Worm (Caenorhabditis elegans): Measurements from ENCODE around the gene dhc-3.

dhc-3 gene

DNA sequence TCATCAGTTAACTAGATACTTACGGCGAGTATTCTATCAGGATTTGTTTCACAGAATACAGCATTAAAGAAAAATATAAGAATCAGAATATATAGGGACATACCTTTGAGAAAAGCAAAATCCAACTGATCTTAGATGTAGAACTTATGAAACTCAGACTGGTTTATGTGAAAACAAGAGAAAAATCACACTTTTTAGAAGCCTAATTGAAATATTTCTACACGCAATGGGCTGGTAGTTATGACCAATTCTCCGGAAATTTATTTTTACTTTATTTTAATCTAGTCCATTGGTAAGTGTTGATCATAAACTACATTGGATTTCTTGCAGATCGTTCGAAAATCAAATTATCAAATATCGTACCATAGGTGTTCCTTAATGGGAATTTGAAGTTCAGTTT lies 45.4 kb downstream of the dhc-3 start, which contains the start of gene T09E8.4:
T09E8.4 (minus strand) TSS at position 101 of the 400 bp plus-strand sequence.
- TF ChIP-seq F13C5.2 (tag; optimal IDR thresholded peaks at IDR 0.05) (no peak), pes-1 (GFP tag; IDR thresholded peaks at IDR 0.05) (no peak), ceh-13 (GFP tag; optimal IDR thresholded peaks at IDR 0.05) (no peak), ceh-36 (tag; optimal IDR thresholded peaks at IDR 0.05) (no peak), tbx-37 (GFP tag; conservative IDR thresholded peaks at IDR 0.05) (no peak), tra-4 (tag; optimal IDR thresholded peaks at IDR 0.05) (no peak), aly-1 (tag; optimal IDR thresholded peaks at IDR 0.05) (no peak), flt-1 (GFP tag; IDR thresholded peaks at IDR 0.05) (no peak), scrt-1 (GFP tag; IDR thresholded peaks at IDR 0.05) (no peak)

DNA sequence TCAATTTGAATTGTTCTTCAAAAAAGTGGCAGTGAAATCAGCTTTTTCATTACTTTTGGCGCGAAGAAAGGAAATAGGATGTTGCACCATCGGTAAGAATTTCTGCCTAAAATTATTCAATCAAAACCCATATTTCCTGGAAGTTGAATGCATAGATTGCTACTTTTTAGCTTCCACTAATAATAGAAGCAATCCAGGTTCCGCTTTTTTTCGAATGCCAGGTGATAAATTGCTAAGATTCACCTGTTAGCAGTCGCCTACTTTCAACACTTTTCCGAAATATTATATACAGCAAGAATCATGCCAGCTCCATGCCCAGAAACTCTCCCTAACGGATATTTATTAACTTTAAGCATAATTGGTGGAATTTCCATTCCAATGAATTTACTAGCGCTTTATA lies 46.6 kb downstream of the dhc-3 start, which contains the start of gene sri-6:
sri-6 (plus strand) TSS at position 301 of the 400 bp plus-strand sequence.
- TF ChIP-seq pes-1 (GFP tag; IDR thresholded peaks at IDR 0.05) (no peak), aly-1 (tag; optimal IDR thresholded peaks at IDR 0.05) (no peak), hmg-4 (GFP tag; optimal IDR thresholded peaks at IDR 0.05) (no peak)

DNA sequence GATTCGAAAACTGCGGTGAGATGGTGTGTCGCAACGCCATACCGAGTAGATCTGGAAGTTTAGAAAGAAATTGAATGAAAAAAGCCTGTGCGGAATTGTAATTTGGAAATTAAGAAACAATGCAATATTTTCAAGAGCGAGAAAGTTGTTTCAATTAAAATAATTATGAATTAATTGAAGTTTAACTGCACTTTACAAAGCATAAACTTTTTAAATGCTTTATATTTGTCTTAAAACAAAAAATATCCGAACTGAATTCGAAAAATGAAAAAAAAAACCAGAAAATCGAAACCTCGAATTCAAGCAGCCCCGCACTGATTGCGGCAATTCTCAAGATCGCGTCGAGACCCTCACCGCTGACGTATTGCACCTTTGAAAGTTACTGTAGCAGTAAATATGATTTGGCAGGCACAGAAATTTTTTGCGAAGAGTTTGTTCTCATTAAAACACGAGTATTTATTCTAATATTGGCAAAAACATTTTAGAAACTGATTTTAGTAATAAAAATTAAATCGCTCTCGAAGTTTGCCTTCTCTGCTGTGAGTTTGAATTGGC lies 54.8 kb downstream of the dhc-3 start, which contains the start of gene sun-1:
sun-1 (minus strand) TSS at position 51 of the 555 bp plus-strand sequence.
- TF ChIP-seq hmg-4 (GFP tag; optimal IDR thresholded peaks at IDR 0.05) (no peak), B0310.2 (tag; optimal IDR thresholded peaks at IDR 0.05) (no peak), tra-4 (tag; optimal IDR thresholded peaks at IDR 0.05) (no peak), ceh-13 (GFP tag; optimal IDR thresholded peaks at IDR 0.05) (no peak), tbx-37 (GFP tag; conservative IDR thresholded peaks at IDR 0.05) (no peak), hmbx-1 (tag; optimal IDR thresholded peaks at IDR 0.05) (no peak)

DNA sequence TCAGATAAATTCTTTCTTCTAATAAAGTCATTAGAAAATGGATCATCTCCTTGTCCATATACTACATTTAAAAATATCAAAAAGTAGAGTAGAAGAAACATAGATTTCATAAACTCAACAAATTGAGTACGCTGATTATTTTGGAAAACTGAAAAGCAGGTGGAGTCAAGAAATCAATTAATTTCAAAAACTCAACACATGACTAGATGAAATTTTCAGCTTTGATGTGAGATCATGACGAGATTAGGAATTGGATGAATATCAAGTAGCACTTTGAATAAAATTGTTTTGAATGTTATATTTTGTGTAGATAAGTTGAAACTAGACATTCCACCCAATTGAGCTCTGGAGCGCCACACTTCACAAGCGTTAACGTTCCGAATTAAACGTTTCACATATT lies 56.8 kb downstream of the dhc-3 start, which contains the start of gene F57B1.1:
F57B1.1 (minus strand) TSS at position 101 of the 400 bp plus-strand sequence.
- no peak for TF ChIP-seq B0310.2 (tag; optimal IDR thresholded peaks at IDR 0.05)
- TF ChIP-seq sea-1 (GFP tag; conservative IDR thresholded peaks at IDR 0.05), result no peak
- TF ChIP-seq F13C5.2 (tag; optimal IDR thresholded peaks at IDR 0.05), result no peak
- no peak for TF ChIP-seq scrt-1 (GFP tag; IDR thresholded peaks at IDR 0.05)
- no peak for TF ChIP-seq aly-1 (tag; optimal IDR thresholded peaks at IDR 0.05)
- TF ChIP-seq flt-1 (GFP tag; IDR thresholded peaks at IDR 0.05), result no peak
- TF ChIP-seq ceh-36 (tag; optimal IDR thresholded peaks at IDR 0.05), result no peak
- TF ChIP-seq hmbx-1 (tag; optimal IDR thresholded peaks at IDR 0.05), result no peak
- no peak for TF ChIP-seq tbx-37 (GFP tag; conservative IDR thresholded peaks at IDR 0.05)
- TF ChIP-seq tra-4 (tag; optimal IDR thresholded peaks at IDR 0.05), result no peak
- TF ChIP-seq tbx-11 (GFP tag; IDR thresholded peaks at IDR 0.05), result no peak
- TF ChIP-seq hnd-1 (tag; optimal IDR thresholded peaks at IDR 0.05), result no peak
- no peak for TF ChIP-seq ets-7 (tag; optimal IDR thresholded peaks at IDR 0.05)
- no peak for TF ChIP-seq pes-1 (GFP tag; IDR thresholded peaks at IDR 0.05)
- TF ChIP-seq ama-1 (optimal IDR thresholded peaks at IDR 0.05), result no peak
- no peak for TF ChIP-seq ceh-13 (GFP tag; optimal IDR thresholded peaks at IDR 0.05)

DNA sequence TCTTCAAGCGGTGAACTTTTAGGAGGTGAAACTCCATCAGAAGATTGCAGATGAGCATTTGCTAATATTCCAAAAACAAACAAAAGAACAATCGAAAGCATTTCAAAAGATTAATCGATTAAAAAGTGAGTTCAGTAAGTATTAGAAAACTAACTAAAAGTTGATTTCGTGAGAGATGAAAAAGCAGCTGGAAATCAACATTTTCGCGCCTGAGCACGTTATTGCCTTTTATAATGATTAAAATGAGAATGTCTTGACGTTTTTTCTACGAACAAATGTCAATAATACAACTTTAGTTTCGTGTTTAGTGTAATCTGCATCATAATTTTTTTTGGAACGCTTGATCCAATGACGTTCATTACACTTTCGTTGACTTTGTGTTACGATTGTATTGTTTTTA lies 59.0 kb downstream of the dhc-3 start, which contains the start of gene F57B1.9:
F57B1.9 (minus strand) TSS at position 101 of the 400 bp plus-strand sequence.
- TF ChIP-seq flt-1 (GFP tag; IDR thresholded peaks at IDR 0.05), result no peak
- TF ChIP-seq ets-7 (tag; optimal IDR thresholded peaks at IDR 0.05), result no peak
- no peak for TF ChIP-seq hnd-1 (tag; optimal IDR thresholded peaks at IDR 0.05)
- no peak for TF ChIP-seq sea-1 (GFP tag; conservative IDR thresholded peaks at IDR 0.05)
- no peak for TF ChIP-seq ama-1 (optimal IDR thresholded peaks at IDR 0.05)
- no peak for TF ChIP-seq scrt-1 (GFP tag; IDR thresholded peaks at IDR 0.05)
- TF ChIP-seq ceh-36 (tag; optimal IDR thresholded peaks at IDR 0.05), result no peak

DNA sequence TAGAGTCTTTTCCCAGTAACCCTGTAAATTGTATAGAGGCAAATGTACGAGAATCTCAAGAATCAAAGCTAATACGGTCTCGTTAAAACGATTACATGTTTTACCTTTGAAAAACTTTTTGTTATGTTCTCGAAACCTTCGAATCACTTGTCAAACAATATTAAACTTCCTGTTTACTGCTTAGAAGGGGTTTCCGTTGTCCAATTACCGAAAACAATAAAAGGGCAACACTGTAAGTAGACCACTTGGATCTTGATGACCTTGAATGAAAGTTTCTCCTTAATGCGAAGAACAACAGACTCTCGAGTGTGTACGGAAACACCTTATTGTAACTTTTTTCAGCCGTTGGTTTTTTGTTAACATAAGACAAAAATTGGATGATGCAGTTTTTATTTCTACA lies 61.8 kb downstream of the dhc-3 start:
- TF ChIP-seq aly-1 (tag; optimal IDR thresholded peaks at IDR 0.05) (no peak), sea-1 (GFP tag; conservative IDR thresholded peaks at IDR 0.05) (no peak), flt-1 (GFP tag; IDR thresholded peaks at IDR 0.05) (no peak), ceh-13 (GFP tag; optimal IDR thresholded peaks at IDR 0.05) (no peak), tbx-37 (GFP tag; conservative IDR thresholded peaks at IDR 0.05) (no peak), F13C5.2 (tag; optimal IDR thresholded peaks at IDR 0.05) (no peak)

Data from whole organism, early embryonic.